Worm (Caenorhabditis elegans) whole organism, L4/young adult: ENCODE measurements around the gene srh-8.

ENCODE experiments used
- dao-5 ChIP-seq: sonication (generic microtip); optimal IDR thresholded peaks from 2 replicates; lab custom pipeline; 2016; ENCODE audit warnings: missing genotype, missing genetic modification characterization, moderate library complexity, missing compliant biosample characterization
- him-1 ChIP-seq: sonication (generic microtip); optimal IDR thresholded peaks from 2 replicates; lab custom pipeline; 2016; ENCODE audit warnings: missing genotype, missing genetic modification reagents, missing genetic modification characterization, missing compliant biosample characterization

- TF ChIP-seq dao-5 (tag; lab: Kevin White, UChicago) (no peak), him-1 (tag; lab: Kevin White, UChicago) (no peak)
Measured at ce11 chrV:4018591-4018990, 13.3 kb downstream of the srh-8 start.
